Worm (Caenorhabditis elegans): ENCODE data around the gene Y116A8A.6.

DNA sequence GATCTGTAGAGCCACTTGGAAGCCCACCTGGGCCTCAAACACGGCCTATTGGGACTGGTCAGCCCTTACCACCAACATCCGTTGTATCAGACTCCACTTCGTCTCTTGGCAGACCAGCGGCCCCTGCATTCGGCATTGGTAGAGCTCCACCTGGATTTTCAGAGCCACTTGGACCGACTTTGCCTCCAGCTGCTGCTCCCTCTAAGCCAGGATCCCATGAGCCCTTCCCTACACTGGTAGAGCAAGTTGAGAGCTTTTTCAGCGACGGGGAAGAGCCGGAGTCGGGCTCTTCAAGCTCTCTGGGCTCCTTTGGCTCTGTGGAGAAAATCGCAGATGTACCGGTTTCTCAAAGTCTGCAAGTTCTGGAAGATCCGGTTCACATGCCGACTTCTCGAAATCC is 50.0 kb downstream of the Y116A8A.6 start:
- no peak for TF ChIP-seq unc-62 (GFP tag; optimal IDR thresholded peaks at IDR 0.05)
- TF ChIP-seq elt-1 (tag; optimal IDR thresholded peaks at IDR 0.05) = no peak
- no peak for TF ChIP-seq egl-27 (tag; optimal IDR thresholded peaks at IDR 0.05)
- TF ChIP-seq ama-1 (optimal IDR thresholded peaks at IDR 0.05) = no peak
